Fruit fly (Drosophila melanogaster): ENCODE results near the gene Dnz1.

Dnz1 gene

dm6 chr2L:10858064-10859047 lies 1.9 kb upstream of the Dnz1 start, which contains the start of the genes aurB and Stam (continued):
- TF ChIP-seq Lhr (GFP tag; optimal IDR thresholded peaks at IDR 0.05), result no peak
- no peak for TF ChIP-seq CG1792 (GFP tag; optimal IDR thresholded peaks at IDR 0.05)
- TF ChIP-seq CG14441 (GFP tag; IDR thresholded peaks at IDR 0.05), result 0 out of 2 replicates have a peak, but pooled peaks have one; percentile 36
- no peak for TF ChIP-seq CG43689 (GFP tag; IDR thresholded peaks at IDR 0.05)
- TF ChIP-seq unc-4 (GFP tag; IDR thresholded peaks at IDR 0.05; ENCODE audit: partially characterized antibody), result no peak
- no peak for TF ChIP-seq CG8944 (GFP tag; optimal IDR thresholded peaks at IDR 0.05)
- TF ChIP-seq Mrtf (GFP tag; IDR thresholded peaks at IDR 0.05), result no peak
- no peak for TF ChIP-seq her (GFP tag; optimal IDR thresholded peaks at IDR 0.05)
- peak; percentile 48 for TF ChIP-seq CG9797 (GFP tag; optimal IDR thresholded peaks at IDR 0.05)
- no peak for TF ChIP-seq gcm2 (GFP tag; optimal IDR thresholded peaks at IDR 0.05)
- peak; percentile 37 for TF ChIP-seq salm (tag; optimal IDR thresholded peaks at IDR 0.05)
- TF ChIP-seq bcd (GFP tag; optimal IDR thresholded peaks at IDR 0.05), result peak; percentile 41
- TF ChIP-seq CG12071 (GFP tag; optimal IDR thresholded peaks at IDR 0.05), result no peak
- TF ChIP-seq CG11398 (GFP tag; optimal IDR thresholded peaks at IDR 0.05), result no peak
- TF ChIP-seq Sry-β (GFP tag; optimal IDR thresholded peaks at IDR 0.05), result peak; percentile 12
- 0 out of 2 replicates have a peak, but pooled peaks have one; percentile 12 for TF ChIP-seq chm (GFP tag; IDR thresholded peaks at IDR 0.05)
- TF ChIP-seq wor (GFP tag; IDR thresholded peaks at IDR 0.05), result no peak
- TF ChIP-seq CG17186 (GFP tag; optimal IDR thresholded peaks at IDR 0.05), result no peak
- TF ChIP-seq Doc2 (GFP tag; IDR thresholded peaks at IDR 0.05), result no peak
- TF ChIP-seq tll (GFP tag; optimal IDR thresholded peaks at IDR 0.05), result no peak
- TF ChIP-seq hkb (optimal IDR thresholded peaks at IDR 0.05), result no peak
- peak; percentile 48 for TF ChIP-seq hkb (GFP tag; IDR thresholded peaks at IDR 0.05)
- TF ChIP-seq en (GFP tag; optimal IDR thresholded peaks at IDR 0.05), result no peak
- no peak for TF ChIP-seq luna (GFP tag; optimal IDR thresholded peaks at IDR 0.05)
- TF ChIP-seq jing (GFP tag; optimal IDR thresholded peaks at IDR 0.05), result no peak
- TF ChIP-seq CG14965 (GFP tag; optimal IDR thresholded peaks at IDR 0.05; ENCODE audit: borderline replicate concordance), result no peak
- TF ChIP-seq CG4404 (GFP tag; IDR thresholded peaks at IDR 0.05), result no peak
- no peak for TF ChIP-seq H15 (GFP tag; IDR thresholded peaks at IDR 0.05)
- peak; percentile 16 for TF ChIP-seq CG18764 (GFP tag; optimal IDR thresholded peaks at IDR 0.05)
- TF ChIP-seq HHEX (GFP tag; optimal IDR thresholded peaks at IDR 0.05), result peak; percentile 46
- TF ChIP-seq Doc3 (GFP tag; IDR thresholded peaks at IDR 0.05; ENCODE audit: partially characterized antibody), result no peak
- TF ChIP-seq toy (GFP tag; IDR thresholded peaks at IDR 0.05), result no peak
- peak; percentile 43 for TF ChIP-seq Asciz (GFP tag; optimal IDR thresholded peaks at IDR 0.05)
- TF ChIP-seq ewg (GFP tag; optimal IDR thresholded peaks at IDR 0.05), result peak; percentile 40
- TF ChIP-seq MESR4 (GFP tag; optimal IDR thresholded peaks at IDR 0.05), result peak; percentile 62
- peak; percentile 73 for TF ChIP-seq PHDP (tag; optimal IDR thresholded peaks at IDR 0.05)
- TF ChIP-seq ems (GFP tag; optimal IDR thresholded peaks at IDR 0.05), result no peak
- no peak for TF ChIP-seq Dip2 (GFP tag; IDR thresholded peaks at IDR 0.05)
- TF ChIP-seq Blimp-1 (GFP tag; optimal IDR thresholded peaks at IDR 0.05), result peak; percentile 57
- TF ChIP-seq CG18476 (GFP tag; optimal IDR thresholded peaks at IDR 0.05), result no peak
- TF ChIP-seq cg (GFP tag; optimal IDR thresholded peaks at IDR 0.05), result no peak
- TF ChIP-seq ro (GFP tag; IDR thresholded peaks at IDR 0.05), result no peak
- no peak for TF ChIP-seq sisA (GFP tag; IDR thresholded peaks at IDR 0.05)
- TF ChIP-seq HLH3B (GFP tag; IDR thresholded peaks at IDR 0.05), result no peak
- TF ChIP-seq HmgD (GFP tag; optimal IDR thresholded peaks at IDR 0.05), result no peak
- no peak for TF ChIP-seq Atf3 (GFP tag; optimal IDR thresholded peaks at IDR 0.05)
- no peak for TF ChIP-seq Optix (GFP tag; IDR thresholded peaks at IDR 0.05)
- no peak for TF ChIP-seq CG11723 (GFP tag; optimal IDR thresholded peaks at IDR 0.05)
- TF ChIP-seq CG6175 (GFP tag; IDR thresholded peaks at IDR 0.05), result no peak
